In the genomic region with DNA sequence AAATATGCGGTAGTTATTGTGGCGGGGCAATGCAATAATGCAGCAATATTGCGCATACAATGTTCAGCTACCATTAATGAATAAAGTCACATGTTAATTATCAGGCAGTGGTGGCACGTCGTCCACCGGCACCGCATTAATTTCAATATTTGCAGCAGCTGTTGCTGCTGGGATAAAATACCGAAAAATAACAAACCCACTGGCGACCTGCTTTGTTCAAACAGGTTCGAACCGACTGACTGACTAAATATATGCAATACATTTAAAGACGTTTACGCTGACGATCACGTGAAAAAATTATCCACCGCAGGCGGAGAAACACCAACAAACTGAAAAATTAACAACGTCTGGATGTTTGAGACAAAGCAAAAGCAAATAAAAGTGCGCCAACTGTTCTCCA, we compare ENCODE assay signal across 3 fruit fly cellular contexts.
A peak's percentile ranks its signal among the peaks of the same experiment; 100 is the strongest.
TF ChIP-seq lines count a peak whose summit lies in the region.

No protein-coding gene starts in this region.

- TF ChIP-seq CTCF in whole organism, embryonic (GFP tag; optimal IDR thresholded peaks at IDR 0.05; lab: Kevin White, UChicago): no peak

TF ChIP-seq in whole organism, embryonic, 481 proteins besides CTCF, POLR2A, EP300 and RAD21 (continues in another document):
- TF ChIP-seq Ada2b (GFP tag; IDR thresholded peaks at IDR 0.05; lab: Robert Waterston, UW) (no peak), row (GFP tag; IDR thresholded peaks at IDR 0.05; lab: Robert Waterston, UW) (no peak), CG12155 (GFP tag; optimal IDR thresholded peaks at IDR 0.05; lab: Kevin White, UChicago) (no peak), CG11695 (GFP tag; IDR thresholded peaks at IDR 0.05; lab: Robert Waterston, UW) (no peak), CG12104 (GFP tag; optimal IDR thresholded peaks at IDR 0.05; lab: Kevin White, UChicago) (no peak), Med (GFP tag; lab: Kevin White, UChicago) (peak; percentile 51), vvl (GFP tag; IDR thresholded peaks at IDR 0.05; lab: Robert Waterston, UW) (peak; percentile 23; the same call in 1 of the 2 replicates), Myb (GFP tag; optimal IDR thresholded peaks at IDR 0.05; lab: Kevin White, UChicago) (no peak), ttk (GFP tag; IDR thresholded peaks at IDR 0.05; lab: Robert Waterston, UW) (no peak), Sin3A (optimal IDR thresholded peaks at IDR 0.05; lab: Kevin White, UChicago) (no peak), Lhr (GFP tag; optimal IDR thresholded peaks at IDR 0.05; lab: Kevin White, UChicago) (no peak), tx (GFP tag; optimal IDR thresholded peaks at IDR 0.05; lab: Kevin White, UChicago) (no peak), Hr51 (GFP tag; optimal IDR thresholded peaks at IDR 0.05; lab: Kevin White, UChicago) (no peak), eyg (GFP tag; optimal IDR thresholded peaks at IDR 0.05; lab: Kevin White, UChicago) (no peak), Drgx (GFP tag; IDR thresholded peaks at IDR 0.05; lab: Robert Waterston, UW) (0 out of 2 replicates have a peak, but pooled peaks have one; percentile 8), salm (tag; optimal IDR thresholded peaks at IDR 0.05; lab: Kevin White, UChicago) (no peak), CG17568 (GFP tag; optimal IDR thresholded peaks at IDR 0.05; lab: Kevin White, UChicago) (no peak), Abd-B (GFP tag; optimal IDR thresholded peaks at IDR 0.05; lab: Kevin White, UChicago) (no peak), Atf3 (GFP tag; optimal IDR thresholded peaks at IDR 0.05; lab: Kevin White, UChicago) (no peak), CG17829 (tag; optimal IDR thresholded peaks at IDR 0.05; lab: Kevin White, UChicago) (no peak), abd-A (tag; optimal IDR thresholded peaks at IDR 0.05; lab: Kevin White, UChicago) (no peak), H15 (GFP tag; IDR thresholded peaks at IDR 0.05; lab: Robert Waterston, UW) (no peak), CG12769 (tag; optimal IDR thresholded peaks at IDR 0.05; lab: Kevin White, UChicago) (peak; percentile 48), cwo (GFP tag; optimal IDR thresholded peaks at IDR 0.05; lab: Kevin White, UChicago) (peak; percentile 47), Taf1 (GFP tag; IDR thresholded peaks at IDR 0.05; lab: Robert Waterston, UW) (no peak), dmrt11E (tag; optimal IDR thresholded peaks at IDR 0.05; lab: Kevin White, UChicago) (no peak), CG5180 (GFP tag; optimal IDR thresholded peaks at IDR 0.05; lab: Kevin White, UChicago) (peak; percentile 94), CG18011 (GFP tag; optimal IDR thresholded peaks at IDR 0.05; lab: Kevin White, UChicago) (no peak), lmd (GFP tag; IDR thresholded peaks at IDR 0.05; lab: Robert Waterston, UW) (no peak), cato (GFP tag; optimal IDR thresholded peaks at IDR 0.05; lab: Kevin White, UChicago; ENCODE audit: borderline replicate concordance) (no peak)

TF ChIP-seq in whole organism, prepupa, 60 proteins besides CTCF, POLR2A, EP300 and RAD21:
- TF ChIP-seq Sox15 (GFP tag; optimal IDR thresholded peaks at IDR 0.05; lab: Kevin White, UChicago) (no peak), Lpt (GFP tag; optimal IDR thresholded peaks at IDR 0.05; lab: Kevin White, UChicago) (no peak), dsx (GFP tag; optimal IDR thresholded peaks at IDR 0.05; lab: Kevin White, UChicago; ENCODE audit: poor library complexity, severe bottlenecking) (peak; percentile 7), CG6163 (GFP tag; IDR thresholded peaks at IDR 0.05; lab: Robert Waterston, UW) (0 out of 3 replicates have a peak, but pooled peaks have one; percentile 16), Met (GFP tag; optimal IDR thresholded peaks at IDR 0.05; lab: Kevin White, UChicago) (no peak)
TF ChIP-seq in whole organism, prepupa: peak in this region for 2.

TF ChIP-seq in whole organism, pupa, 21 proteins besides CTCF, POLR2A, EP300 and RAD21:
- 0 out of 3 replicates have a peak, but pooled peaks have one; percentile 13 for TF ChIP-seq fd96Ca (GFP tag; IDR thresholded peaks at IDR 0.05; lab: Robert Waterston, UW)
- TF ChIP-seq CG9948 (tag; optimal IDR thresholded peaks at IDR 0.05; lab: Kevin White, UChicago): no peak
